Worm (Caenorhabditis elegans) whole organism, late embryonic: ENCODE measurements around the gene math-45.

Source experiments
- C08G9.2 ChIP-seq: sonication (generic microtip); optimal IDR thresholded peaks from 2 replicates; lab custom pipeline; 2016; ENCODE audit warnings: mild to moderate bottlenecking, missing genetic modification characterization, moderate library complexity, missing compliant biosample characterization
- C38D4.7 ChIP-seq: fragments of 200-800 bp; sonication (Bioruptor generic); optimal IDR thresholded peaks from 2 replicates; lab custom pipeline; 2018; ENCODE audit warnings: mild to moderate bottlenecking, missing genetic modification characterization, moderate library complexity, missing compliant biosample characterization
- F13H6.1 ChIP-seq: sonication (generic microtip); optimal IDR thresholded peaks from 2 replicates; lab custom pipeline; 2016; ENCODE audit warnings: missing genetic modification characterization, missing compliant biosample characterization
- Y22D7AL.16 ChIP-seq: sonication (generic microtip); optimal IDR thresholded peaks from 2 replicates; lab custom pipeline; 2016; ENCODE audit warnings: missing genetic modification characterization, missing compliant biosample characterization
- ahr-1 ChIP-seq: sonication (generic microtip); optimal IDR thresholded peaks from 2 replicates; lab custom pipeline; 2016; ENCODE audit warnings: missing genetic modification characterization, missing compliant biosample characterization
- ceh-14 ChIP-seq: sonication (generic microtip); optimal IDR thresholded peaks from 2 replicates; lab custom pipeline; 2016; ENCODE audit warnings: missing genotype, missing genetic modification characterization, missing compliant biosample characterization
- ceh-18 ChIP-seq: sonication (generic microtip); optimal IDR thresholded peaks from 2 replicates; lab custom pipeline; 2016; ENCODE audit warnings: missing genetic modification characterization, missing compliant biosample characterization
- ceh-19 ChIP-seq: fragments of 200-800 bp; sonication (Bioruptor generic); optimal IDR thresholded peaks from 2 replicates; lab custom pipeline; 2018; ENCODE audit warnings: mild to moderate bottlenecking, missing genetic modification characterization, missing compliant biosample characterization
- ceh-2 ChIP-seq: sonication (generic microtip); optimal IDR thresholded peaks from 2 replicates; lab custom pipeline; 2016; ENCODE audit warnings: missing genotype, missing genetic modification characterization, missing compliant biosample characterization
- ceh-24 ChIP-seq: sonication (generic microtip); optimal IDR thresholded peaks from 2 replicates; lab custom pipeline; 2016; ENCODE audit warnings: mild to moderate bottlenecking, missing genetic modification characterization, missing compliant biosample characterization
- ceh-30 ChIP-seq: fragments of 150-350 bp; optimal IDR thresholded peaks from 2 replicates; lab custom pipeline; 2014; ENCODE audit warnings: missing biosample characterization, missing genetic modification characterization
- ceh-31 ChIP-seq: sonication (generic microtip); optimal IDR thresholded peaks from 2 replicates; lab custom pipeline; 2016; ENCODE audit warnings: missing genetic modification characterization, missing compliant biosample characterization
- ceh-45 ChIP-seq: fragments of 200-800 bp; sonication (Bioruptor generic); IDR thresholded peaks from 2 replicates; pipeline ENCODE4 v1.3.6; 2022; ENCODE audit warnings: missing genetic modification reagents, missing genetic modification characterization, missing compliant biosample characterization
- ceh-6 ChIP-seq: fragments of 200-800 bp; sonication (Bioruptor generic); optimal IDR thresholded peaks from 2 replicates; lab custom pipeline; 2018; ENCODE audit warnings: mild to moderate bottlenecking, missing genetic modification characterization, missing compliant biosample characterization
- ceh-9 ChIP-seq: sonication (generic microtip); optimal IDR thresholded peaks from 2 replicates; lab custom pipeline; 2016; ENCODE audit warnings: mild to moderate bottlenecking, missing genetic modification characterization, inconsistent platforms, missing compliant biosample characterization
- dmd-4 ChIP-seq: sonication (generic microtip); optimal IDR thresholded peaks from 2 replicates; lab custom pipeline; 2016; ENCODE audit warnings: borderline replicate concordance, missing genetic modification characterization, missing compliant biosample characterization
- dve-1 ChIP-seq: sonication (generic microtip); optimal IDR thresholded peaks from 2 replicates; lab custom pipeline; 2017; ENCODE audit warnings: antibody characterized with exemption, mild to moderate bottlenecking, missing genetic modification characterization, missing compliant biosample characterization
- elt-2 ChIP-seq: sonication (generic microtip); optimal IDR thresholded peaks from 2 replicates; lab custom pipeline; 2016; ENCODE audit warnings: missing genetic modification reagents, missing genetic modification characterization, missing compliant biosample characterization
- elt-4 ChIP-seq: sonication (generic microtip); optimal IDR thresholded peaks from 2 replicates; lab custom pipeline; 2016; ENCODE audit warnings: missing genetic modification characterization, missing compliant biosample characterization
- ets-4 ChIP-seq: sonication (generic microtip); optimal IDR thresholded peaks from 2 replicates; lab custom pipeline; 2016; ENCODE audit warnings: missing genetic modification characterization, missing compliant biosample characterization
- eyg-1 ChIP-seq: sonication (generic microtip); optimal IDR thresholded peaks from 2 replicates; lab custom pipeline; 2016; ENCODE audit warnings: missing genotype, missing genetic modification characterization, missing compliant biosample characterization
- fax-1 ChIP-seq: sonication (generic microtip); optimal IDR thresholded peaks from 2 replicates; lab custom pipeline; 2016; ENCODE audit warnings: missing genotype, missing genetic modification characterization, missing compliant biosample characterization
- hlh-30 ChIP-seq: sonication (generic microtip); optimal IDR thresholded peaks from 2 replicates; lab custom pipeline; 2017; ENCODE audit warnings: antibody characterized with exemption, missing genetic modification characterization, missing compliant biosample characterization; ENCODE audit not compliant: insufficient read depth
- lim-6 ChIP-seq: sonication (generic microtip); optimal IDR thresholded peaks from 2 replicates; lab custom pipeline; 2016; ENCODE audit warnings: missing genetic modification characterization, missing compliant biosample characterization
- lin-11 ChIP-seq: fragments of 200-800 bp; sonication (Bioruptor generic); optimal IDR thresholded peaks from 2 replicates; lab custom pipeline; 2018; ENCODE audit warnings: mild to moderate bottlenecking, missing genetic modification characterization, missing compliant biosample characterization
- mec-3 ChIP-seq: sonication (generic microtip); optimal IDR thresholded peaks from 2 replicates; lab custom pipeline; 2016; ENCODE audit warnings: borderline replicate concordance, missing genetic modification characterization, missing compliant biosample characterization
- nfya-1 ChIP-seq: sonication (generic microtip); optimal IDR thresholded peaks from 2 replicates; lab custom pipeline; 2017; ENCODE audit warnings: missing genetic modification characterization, mild to moderate bottlenecking, missing compliant biosample characterization, antibody characterized with exemption, moderate library complexity
- nhr-11 ChIP-seq: fragments of 150-350 bp; optimal IDR thresholded peaks from 2 replicates; lab custom pipeline; 2014; ENCODE audit warnings: missing biosample characterization, missing genetic modification characterization
- nhr-232 ChIP-seq: sonication (generic microtip); optimal IDR thresholded peaks from 2 replicates; lab custom pipeline; 2016; ENCODE audit warnings: missing genetic modification characterization, missing compliant biosample characterization
- npax-4 ChIP-seq: sonication (generic microtip); optimal IDR thresholded peaks from 2 replicates; lab custom pipeline; 2016; ENCODE audit warnings: missing genetic modification characterization, missing compliant biosample characterization
- pag-3 ChIP-seq: sonication (generic microtip); optimal IDR thresholded peaks from 2 replicates; lab custom pipeline; 2016; ENCODE audit warnings: missing compliant biosample characterization, missing genetic modification characterization, borderline replicate concordance
- pax-1 ChIP-seq: fragments of 150-350 bp; optimal IDR thresholded peaks from 2 replicates; lab custom pipeline; 2014; ENCODE audit warnings: missing biosample characterization, missing genetic modification characterization
- pha-2 ChIP-seq: sonication (generic microtip); optimal IDR thresholded peaks from 2 replicates; lab custom pipeline; 2017; ENCODE audit warnings: mild to moderate bottlenecking, missing genetic modification characterization, missing compliant biosample characterization
- pros-1 ChIP-seq: fragments of 150-350 bp; optimal IDR thresholded peaks from 2 replicates; lab custom pipeline; 2014; ENCODE audit warnings: missing biosample characterization, missing genetic modification reagents, missing genetic modification characterization
- ref-2 ChIP-seq: sonication (generic microtip); optimal IDR thresholded peaks from 2 replicates; lab custom pipeline; 2016; ENCODE audit warnings: missing genetic modification characterization, missing compliant biosample characterization
- rnt-1 ChIP-seq: sonication (generic microtip); optimal IDR thresholded peaks from 2 replicates; lab custom pipeline; 2016; ENCODE audit warnings: missing genetic modification characterization, missing compliant biosample characterization
- sdc-2 ChIP-seq: sonication (generic microtip); optimal IDR thresholded peaks from 2 replicates; lab custom pipeline; 2016; ENCODE audit warnings: missing genotype, missing genetic modification characterization, missing compliant biosample characterization
- sox-4 ChIP-seq: sonication (generic microtip); optimal IDR thresholded peaks from 2 replicates; lab custom pipeline; 2017; ENCODE audit warnings: mild to moderate bottlenecking, missing genetic modification characterization, inconsistent platforms, missing compliant biosample characterization
- syd-9 ChIP-seq: sonication (generic microtip); optimal IDR thresholded peaks from 2 replicates; lab custom pipeline; 2016; ENCODE audit warnings: mild to moderate bottlenecking, missing genetic modification characterization, moderate library complexity, missing compliant biosample characterization
- tbx-2 ChIP-seq: sonication (generic microtip); optimal IDR thresholded peaks from 2 replicates; lab custom pipeline; 2016; ENCODE audit warnings: missing genetic modification characterization, missing compliant biosample characterization
- tbx-7 ChIP-seq: sonication (generic microtip); optimal IDR thresholded peaks from 2 replicates; lab custom pipeline; 2016; ENCODE audit warnings: missing genotype, missing genetic modification characterization, missing compliant biosample characterization
- ttx-3 ChIP-seq: sonication (generic microtip); optimal IDR thresholded peaks from 2 replicates; lab custom pipeline; 2016; ENCODE audit warnings: missing genetic modification reagents, missing genetic modification characterization, missing compliant biosample characterization
- unc-42 ChIP-seq: sonication (generic microtip); optimal IDR thresholded peaks from 2 replicates; lab custom pipeline; 2016; ENCODE audit warnings: missing genotype, missing genetic modification characterization, missing compliant biosample characterization
- unc-86 ChIP-seq: sonication (generic microtip); optimal IDR thresholded peaks from 2 replicates; lab custom pipeline; 2016; ENCODE audit warnings: missing genetic modification characterization, missing compliant biosample characterization
- ztf-16 ChIP-seq: sonication (generic microtip); optimal IDR thresholded peaks from 2 replicates; lab custom pipeline; 2017; ENCODE audit warnings: missing genetic modification characterization, missing compliant biosample characterization

The math-45 gene

ce11 chrII:1504266-1504665, 13.0 kb downstream of the math-45 start, which contains the start of gene fdgt-1:
fdgt-1 (plus strand) TSS chrII:1504566.
- TF ChIP-seq ref-2 (tag; lab: Kevin White, UChicago), result no peak
- TF ChIP-seq ceh-45 (GFP tag; lab: Robert Waterston, UW), result no peak
- no peak for TF ChIP-seq Y22D7AL.16 (tag; lab: Kevin White, UChicago)
- TF ChIP-seq nhr-232 (tag; lab: Kevin White, UChicago), result no peak
- TF ChIP-seq ceh-6 (GFP tag; lab: Kevin White, UChicago), result no peak
- TF ChIP-seq ceh-24 (tag; lab: Kevin White, UChicago), result no peak
- no peak for TF ChIP-seq dve-1 (tag; lab: Kevin White, UChicago)
- TF ChIP-seq lin-11 (tag; lab: Kevin White, UChicago), result no peak
- TF ChIP-seq elt-4 (tag; lab: Kevin White, UChicago), result no peak
- TF ChIP-seq nhr-11 (tag; lab: Kevin White, UChicago), result no peak
- TF ChIP-seq mec-3 (tag; lab: Kevin White, UChicago), result no peak
- no peak for TF ChIP-seq ceh-2 (tag; lab: Kevin White, UChicago)
- no peak for TF ChIP-seq rnt-1 (tag; lab: Kevin White, UChicago)
- TF ChIP-seq ceh-18 (tag; lab: Kevin White, UChicago), result no peak
- no peak for TF ChIP-seq pax-1 (tag; lab: Kevin White, UChicago)
- no peak for TF ChIP-seq lim-6 (tag; lab: Kevin White, UChicago)
- no peak for TF ChIP-seq sdc-2 (tag; lab: Kevin White, UChicago)
- TF ChIP-seq unc-42 (tag; lab: Kevin White, UChicago), result no peak
- no peak for TF ChIP-seq ets-4 (tag; lab: Kevin White, UChicago)
- TF ChIP-seq, all 69 proteins: peak for 0

- TF ChIP-seq pag-3 (tag; lab: Kevin White, UChicago), result no peak
- no peak for TF ChIP-seq lin-11 (tag; lab: Kevin White, UChicago)
- TF ChIP-seq unc-42 (tag; lab: Kevin White, UChicago), result no peak
- no peak for TF ChIP-seq ets-4 (tag; lab: Kevin White, UChicago)
- no peak for TF ChIP-seq ceh-9 (tag; lab: Kevin White, UChicago)
- TF ChIP-seq pros-1 (tag; lab: Kevin White, UChicago), result no peak
- TF ChIP-seq ztf-16, result no peak
- no peak for TF ChIP-seq elt-4 (tag; lab: Kevin White, UChicago)
- TF ChIP-seq elt-2 (tag; lab: Kevin White, UChicago), result peak; percentile 82
These were observed 13.6 kb downstream of the math-45 start for ce11 chrII:1503663-1504062.

ce11 chrII:1501614-1502355, 15.5 kb downstream of the math-45 start:
- TF ChIP-seq ceh-18 (tag; lab: Kevin White, UChicago) (peak; percentile 67), ceh-19 (no peak), rnt-1 (tag; lab: Kevin White, UChicago) (peak; percentile 79), dmd-4 (tag; lab: Kevin White, UChicago) (no peak), tbx-7 (no peak), syd-9 (tag; lab: Kevin White, UChicago) (peak; percentile 6), F13H6.1 (tag; lab: Kevin White, UChicago) (no peak), eyg-1 (tag; lab: Kevin White, UChicago) (no peak), sox-4 (tag; lab: Kevin White, UChicago) (no peak), ahr-1 (no peak), ceh-30 (tag; lab: Kevin White, UChicago) (no peak), npax-4 (tag; lab: Kevin White, UChicago) (no peak), C38D4.7 (GFP tag; lab: Kevin White, UChicago) (no peak), tbx-2 (tag; lab: Kevin White, UChicago) (peak; percentile 57), C08G9.2 (tag; lab: Kevin White, UChicago) (peak; percentile 37), ztf-16 (no peak), fax-1 (tag; lab: Kevin White, UChicago) (peak; percentile 47), nhr-232 (tag; lab: Kevin White, UChicago) (peak; percentile 13), ceh-31 (tag; lab: Kevin White, UChicago) (peak; percentile 36), ttx-3 (tag; lab: Kevin White, UChicago) (no peak), lin-11 (tag; lab: Kevin White, UChicago) (no peak), dve-1 (tag; lab: Kevin White, UChicago) (no peak), unc-42 (tag; lab: Kevin White, UChicago) (peak; percentile 56), ref-2 (tag; lab: Kevin White, UChicago) (peak; percentile 48), ets-4 (tag; lab: Kevin White, UChicago) (no peak), elt-2 (tag; lab: Kevin White, UChicago) (peak; percentile 50), unc-86 (tag; lab: Kevin White, UChicago) (no peak), nfya-1 (tag; lab: Kevin White, UChicago) (peak; percentile 33), pha-2 (tag; lab: Kevin White, UChicago) (no peak), hlh-30 (peak; percentile 11), ceh-14 (tag; lab: Kevin White, UChicago) (peak; percentile 28)
